Worm (Caenorhabditis elegans): ENCODE results near the gene F28A12.3.

The F28A12.3 gene

ce11 chrV:8606099-8606696 lies 35.0 kb downstream of the F28A12.3 start, which contains the start of gene vps-60 (continued):
- TF ChIP-seq ceh-16 (tag; optimal IDR thresholded peaks at IDR 0.05): no peak
- peak; percentile 94 for TF ChIP-seq lin-15B (tag; optimal IDR thresholded peaks at IDR 0.05)
- no peak for TF ChIP-seq fkh-2 (tag; optimal IDR thresholded peaks at IDR 0.05)
- peak; percentile 94 for TF ChIP-seq pqm-1 (tag; optimal IDR thresholded peaks at IDR 0.05)
- TF ChIP-seq fos-1 (tag; optimal IDR thresholded peaks at IDR 0.05): peak; percentile 94
- peak; percentile 72 for TF ChIP-seq nhr-11 (tag; optimal IDR thresholded peaks at IDR 0.05)
- TF ChIP-seq ceh-28 (tag; optimal IDR thresholded peaks at IDR 0.05): peak; percentile 87
- peak; percentile 59 for TF ChIP-seq R02D3.7 (tag; optimal IDR thresholded peaks at IDR 0.05)
- TF ChIP-seq hmg-11 (tag; optimal IDR thresholded peaks at IDR 0.05): peak; percentile 93
- TF ChIP-seq daf-12 (tag; optimal IDR thresholded peaks at IDR 0.05): no peak
- TF ChIP-seq elt-3 (tag; optimal IDR thresholded peaks at IDR 0.05): peak in 1 of 3 experiments; percentile 80
- peak; percentile 38 for TF ChIP-seq mdl-1 (tag; optimal IDR thresholded peaks at IDR 0.05)
- no peak for TF ChIP-seq ZK546.5 (tag; optimal IDR thresholded peaks at IDR 0.05)

DNA sequence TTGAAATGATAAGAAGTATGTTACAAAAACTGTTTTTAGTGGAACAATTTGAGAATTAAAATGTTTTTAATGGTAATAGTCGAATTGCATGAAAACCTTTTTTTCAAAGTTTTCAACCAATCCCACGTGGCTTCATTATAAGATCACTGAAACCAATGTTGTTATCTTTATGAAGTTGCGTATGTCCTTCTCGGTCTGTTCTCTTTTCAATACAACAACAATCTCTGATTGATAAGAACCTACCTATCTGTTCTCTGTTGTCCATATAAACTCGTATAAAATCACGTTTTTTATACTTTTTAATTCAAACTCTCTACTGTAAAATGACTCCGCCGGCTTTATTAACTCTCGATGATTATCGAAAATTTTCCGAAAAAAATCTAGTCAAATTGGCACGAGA lies 37.9 kb downstream of the F28A12.3 start, which contains the start of gene F41E6.5:
F41E6.5 (plus strand) TSS at position 209 of the 400 bp plus-strand sequence.
- TF ChIP-seq elt-3 (tag; optimal IDR thresholded peaks at IDR 0.05): no peak
- no peak for TF ChIP-seq ama-1 (optimal IDR thresholded peaks at IDR 0.05)
- TF ChIP-seq daf-12 (tag; optimal IDR thresholded peaks at IDR 0.05): no peak
- TF ChIP-seq nhr-77 (tag; optimal IDR thresholded peaks at IDR 0.05): no peak
- no peak for TF ChIP-seq snpc-4 (tag; optimal IDR thresholded peaks at IDR 0.05)
- no peak for TF ChIP-seq nhr-237 (tag; optimal IDR thresholded peaks at IDR 0.05)
- no peak for TF ChIP-seq ceh-28 (tag; optimal IDR thresholded peaks at IDR 0.05)
- no peak for TF ChIP-seq nhr-25 (tag; optimal IDR thresholded peaks at IDR 0.05)
- TF ChIP-seq pha-4 (tag; optimal IDR thresholded peaks at IDR 0.05): peak; percentile 53
- TF ChIP-seq ztf-4 (tag; optimal IDR thresholded peaks at IDR 0.05): no peak
- no peak for TF ChIP-seq ZK546.5 (tag; optimal IDR thresholded peaks at IDR 0.05)
- TF ChIP-seq nhr-76 (tag; optimal IDR thresholded peaks at IDR 0.05): no peak
- no peak for TF ChIP-seq sea-2 (GFP tag; optimal IDR thresholded peaks at IDR 0.05)
- TF ChIP-seq fkh-10 (GFP tag; optimal IDR thresholded peaks at IDR 0.05): no peak
- TF ChIP-seq nfya-1 (tag; optimal IDR thresholded peaks at IDR 0.05; ENCODE audit: insufficient read depth): no peak
- TF ChIP-seq nhr-12 (tag; optimal IDR thresholded peaks at IDR 0.05): no peak
- no peak for TF ChIP-seq skn-1 (tag; optimal IDR thresholded peaks at IDR 0.05)
- TF ChIP-seq elt-2 (tag; optimal IDR thresholded peaks at IDR 0.05): peak; percentile 77
- TF ChIP-seq nhr-11 (tag; optimal IDR thresholded peaks at IDR 0.05): no peak
- TF ChIP-seq pqm-1 (tag; optimal IDR thresholded peaks at IDR 0.05): peak; percentile 82
- no peak for TF ChIP-seq lin-15B (tag; optimal IDR thresholded peaks at IDR 0.05)
- peak; percentile 4 for TF ChIP-seq jun-1 (tag; optimal IDR thresholded peaks at IDR 0.05)
- TF ChIP-seq unc-62 (GFP tag; optimal IDR thresholded peaks at IDR 0.05): no peak
- no peak for TF ChIP-seq egl-27 (tag; optimal IDR thresholded peaks at IDR 0.05)
- no peak for TF ChIP-seq mdl-1 (tag; optimal IDR thresholded peaks at IDR 0.05)
- TF ChIP-seq ztf-11 (tag; optimal IDR thresholded peaks at IDR 0.05): no peak
- no peak for TF ChIP-seq mml-1 (tag; optimal IDR thresholded peaks at IDR 0.05)
- no peak for TF ChIP-seq nhr-28 (tag; optimal IDR thresholded peaks at IDR 0.05)
- no peak for TF ChIP-seq aly-2 (tag; optimal IDR thresholded peaks at IDR 0.05)

DNA sequence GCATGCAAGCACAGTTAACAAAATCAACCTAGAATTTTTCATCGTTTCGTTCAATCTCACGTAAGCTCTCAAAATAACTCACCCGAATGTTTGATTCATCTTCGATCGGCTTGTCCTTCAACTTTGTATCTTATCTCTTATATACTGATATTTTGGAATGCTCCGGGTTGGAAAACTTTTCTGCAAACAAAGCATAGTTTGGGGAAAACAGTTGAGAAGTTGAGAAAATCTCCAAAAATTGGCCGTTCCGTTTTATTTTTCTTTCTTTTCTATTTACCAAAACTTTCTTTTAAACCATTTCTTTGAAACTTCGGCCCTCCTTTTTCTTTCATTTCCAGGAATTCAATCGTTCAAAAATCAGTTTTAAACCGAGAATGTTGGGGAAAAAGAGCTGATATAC lies 38.5 kb downstream of the F28A12.3 start, which contains the start of gene F41E6.15:
F41E6.15 (minus strand) TSS at position 101 of the 400 bp plus-strand sequence.
- TF ChIP-seq fkh-10 (GFP tag; optimal IDR thresholded peaks at IDR 0.05): no peak
- TF ChIP-seq nhr-77 (tag; optimal IDR thresholded peaks at IDR 0.05): no peak
- no peak for TF ChIP-seq tbx-2 (tag; optimal IDR thresholded peaks at IDR 0.05)
- TF ChIP-seq ZK546.5 (tag; optimal IDR thresholded peaks at IDR 0.05): no peak
- TF ChIP-seq skn-1 (tag; optimal IDR thresholded peaks at IDR 0.05): no peak
- no peak for TF ChIP-seq sea-2 (GFP tag; optimal IDR thresholded peaks at IDR 0.05)
- TF ChIP-seq hmg-11 (tag; optimal IDR thresholded peaks at IDR 0.05): no peak
- no peak for TF ChIP-seq ceh-82 (tag; optimal IDR thresholded peaks at IDR 0.05)
- no peak for TF ChIP-seq ceh-9 (tag; optimal IDR thresholded peaks at IDR 0.05)
- TF ChIP-seq mdl-1 (tag; optimal IDR thresholded peaks at IDR 0.05): no peak
- TF ChIP-seq elt-2 (tag; optimal IDR thresholded peaks at IDR 0.05): no peak
- no peak for TF ChIP-seq nfya-1 (tag; optimal IDR thresholded peaks at IDR 0.05; ENCODE audit: insufficient read depth)
- no peak for TF ChIP-seq unc-39 (tag; optimal IDR thresholded peaks at IDR 0.05)
- TF ChIP-seq fos-1 (tag; optimal IDR thresholded peaks at IDR 0.05): no peak
- no peak for TF ChIP-seq nhr-28 (tag; optimal IDR thresholded peaks at IDR 0.05)
- no peak for TF ChIP-seq lin-15B (tag; optimal IDR thresholded peaks at IDR 0.05)
- no peak for TF ChIP-seq ama-1 (optimal IDR thresholded peaks at IDR 0.05)
- TF ChIP-seq aly-2 (tag; optimal IDR thresholded peaks at IDR 0.05): no peak

Measured in whole organism, L3 larva.